Worm (Caenorhabditis elegans) whole organism, mixed stage, embryonic: ENCODE measurements around the gene F47B8.18.

Source experiments
- bed-3 ChIP-seq: fragments of 200-800 bp; sonication (Bioruptor generic); optimal IDR thresholded peaks from 3 replicates; lab custom pipeline; 2018; ENCODE audit warnings: mild to moderate bottlenecking, missing genetic modification characterization, moderate library complexity, missing compliant biosample characterization
- ces-1 ChIP-seq: fragments of 150-350 bp; optimal IDR thresholded peaks from 2 replicates; lab custom pipeline; 2014; ENCODE audit warnings: missing biosample characterization, missing genetic modification reagents, missing genetic modification characterization
- elt-1 ChIP-seq: sonication (generic microtip); optimal IDR thresholded peaks from 2 replicates; lab custom pipeline; 2017; ENCODE audit warnings: missing genetic modification characterization, mild to moderate bottlenecking, missing compliant biosample characterization, antibody characterized with exemption, moderate library complexity, borderline replicate concordance; ENCODE audit not compliant: insufficient read depth
- elt-3 ChIP-seq: fragments of 150-350 bp; optimal IDR thresholded peaks from 2 replicates; lab custom pipeline; 2014; ENCODE audit warnings: missing biosample characterization, missing genetic modification characterization
- lin-13 ChIP-seq: fragments of 150-350 bp; optimal IDR thresholded peaks from 2 replicates; lab custom pipeline; 2014; ENCODE audit warnings: missing biosample characterization, missing genetic modification characterization
- mep-1 ChIP-seq: fragments of 150-350 bp; optimal IDR thresholded peaks from 2 replicates; lab custom pipeline; 2017; ENCODE audit warnings: missing biosample characterization, missing genetic modification reagents, missing genetic modification characterization, inconsistent platforms
- nhr-12 ChIP-seq: fragments of 150-350 bp; optimal IDR thresholded peaks from 2 replicates; lab custom pipeline; 2014; ENCODE audit warnings: missing biosample characterization, missing genetic modification characterization
- nhr-237 ChIP-seq: fragments of 150-350 bp; optimal IDR thresholded peaks from 2 replicates; lab custom pipeline; 2014; ENCODE audit warnings: missing biosample characterization, missing genetic modification characterization
- nhr-28 ChIP-seq: fragments of 150-350 bp; optimal IDR thresholded peaks from 2 replicates; lab custom pipeline; 2014; ENCODE audit warnings: missing biosample characterization, missing genetic modification characterization
- pha-4 ChIP-seq: fragments of 150-350 bp; optimal IDR thresholded peaks from 2 replicates; lab custom pipeline; 2018; ENCODE audit warnings: missing biosample characterization, missing genetic modification reagents, missing genetic modification characterization
- sem-2 ChIP-seq: fragments of 200-800 bp; sonication (Bioruptor generic); optimal IDR thresholded peaks from 2 replicates; lab custom pipeline; 2018; ENCODE audit warnings: mild to moderate bottlenecking, missing genetic modification characterization, missing compliant biosample characterization
- ztf-11 ChIP-seq: fragments of 150-350 bp; optimal IDR thresholded peaks from 2 replicates; lab custom pipeline; 2014; ENCODE audit warnings: missing biosample characterization, missing genetic modification characterization

ce11 chrV:14327776-14328175 is 2.5 kb upstream of the F47B8.18 start, which contains the start of gene F47B8.5:
- no peak for TF ChIP-seq pha-4 (tag; lab: Kevin White, UChicago)
- TF ChIP-seq mep-1 = no peak
- TF ChIP-seq sem-2 = no peak
- TF ChIP-seq ces-1 (GFP tag; lab: Kevin White, UChicago) = no peak
- TF ChIP-seq nhr-12 (tag; lab: Kevin White, UChicago) = no peak
- TF ChIP-seq elt-1 (tag; lab: Kevin White, UChicago) = no peak
- no peak for TF ChIP-seq elt-3 (tag; lab: Kevin White, UChicago)
- no peak for TF ChIP-seq ztf-11
- no peak for TF ChIP-seq bed-3
- TF ChIP-seq nhr-237 = no peak
- TF ChIP-seq nhr-28 (tag; lab: Kevin White, UChicago) = no peak
- TF ChIP-seq lin-13 (tag; lab: Kevin White, UChicago) = no peak
